Fruit fly (Drosophila melanogaster) ovary, adult (tissue): Measurements from ENCODE around the gene Cyp313a5.

Experiments
- CG17801 ChIP-seq: fragments of 200-800 bp; optimal IDR thresholded peaks from 2 replicates; lab custom pipeline; 2019; ENCODE audit warnings: missing biosample characterization, mild to moderate bottlenecking, missing genetic modification characterization, moderate library complexity; ENCODE audit not compliant: partially characterized antibody

The Cyp313a5 gene

DNA sequence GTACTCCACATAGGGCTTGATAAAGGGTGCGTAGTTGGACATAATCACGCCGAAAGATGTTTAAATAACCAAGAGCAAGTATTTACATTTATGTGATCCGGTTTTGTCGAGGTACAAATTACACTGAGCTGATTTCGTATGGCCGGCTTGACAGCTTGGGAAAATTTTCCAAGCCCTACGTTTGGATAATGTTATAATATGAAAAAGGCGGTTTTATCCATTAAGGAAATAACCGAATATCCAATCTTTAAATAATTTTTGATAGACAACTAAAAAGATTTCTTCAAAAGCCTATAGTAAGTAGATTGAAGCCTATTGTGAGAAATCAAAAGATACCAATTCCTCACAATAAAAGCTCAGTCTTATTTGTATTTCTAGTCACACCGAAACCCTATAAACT is 39.6 kb downstream of the Cyp313a5 start, which contains the start of the genes eIF3d2 and CG43450:
TSS of gene eIF3d2 (minus strand) at position 101 of the 400 bp plus-strand sequence.
TSS of gene CG43450 (plus strand) at position 384 of the 400 bp plus-strand sequence.
- TF ChIP-seq CG17801 = no peak

DNA sequence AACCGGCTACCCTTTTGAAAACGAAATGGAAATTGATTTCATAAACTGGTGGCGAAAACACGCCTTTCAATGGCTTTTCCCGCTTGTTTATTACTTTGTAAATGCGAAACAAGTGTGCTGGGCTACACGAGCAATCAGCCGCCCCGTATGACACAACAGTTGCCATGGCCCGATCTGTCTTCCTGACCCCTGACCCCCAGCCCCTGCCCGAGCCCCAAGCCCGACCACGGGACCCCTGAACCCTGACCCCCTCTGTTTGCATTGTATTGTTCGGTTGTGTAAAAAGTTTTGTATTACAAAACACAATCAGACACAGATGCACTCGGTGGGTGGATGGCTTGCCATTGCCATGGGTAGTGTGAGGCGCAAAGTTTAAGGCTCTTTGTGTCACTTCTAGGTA is 48.9 kb downstream of the Cyp313a5 start:
- no peak for TF ChIP-seq CG17801
